Fruit fly (Drosophila melanogaster) whole organism, embryonic: ENCODE measurements around the gene Dic1.

Source experiments
- Atf6 ChIP-seq: fragments of 200-800 bp; sonication (Bioruptor generic); IDR thresholded peaks from 2 replicates; pipeline ENCODE4 v1.3.6; 2022; ENCODE audit warnings: missing biosample characterization, missing genetic modification characterization
- B-H2 ChIP-seq: fragments of 200-800 bp; sonication (Bioruptor generic); optimal IDR thresholded peaks from 2 replicates; lab custom pipeline; 2018; ENCODE audit warnings: missing biosample characterization, mild to moderate bottlenecking, missing genetic modification characterization
- CG11456 ChIP-seq: fragments of 200-800 bp; sonication (Bioruptor generic); IDR thresholded peaks from 3 replicates; pipeline ENCODE4 v1.3.6; 2022; ENCODE audit warnings: missing biosample characterization, missing genetic modification characterization
- CG12071 ChIP-seq: fragments of 200-800 bp; sonication (Bioruptor generic); optimal IDR thresholded peaks from 3 replicates; lab custom pipeline; 2018; ENCODE audit warnings: missing biosample characterization, mild to moderate bottlenecking, missing genetic modification characterization
- CG12744 ChIP-seq: fragments of 200-800 bp; sonication (Bioruptor generic); optimal IDR thresholded peaks from 2 replicates; lab custom pipeline; 2016; ENCODE audit warnings: missing biosample characterization, missing genetic modification characterization
- CG13775 ChIP-seq: fragments of 200-800 bp; sonication (Bioruptor generic); optimal IDR thresholded peaks from 3 replicates; lab custom pipeline; 2017; ENCODE audit warnings: missing biosample characterization, mild to moderate bottlenecking, missing genetic modification characterization
- CG17359 ChIP-seq: fragments of 200-800 bp; sonication (Bioruptor generic); optimal IDR thresholded peaks from 3 replicates; lab custom pipeline; 2018; ENCODE audit warnings: missing biosample characterization, mild to moderate bottlenecking, missing genetic modification characterization, moderate library complexity
- CG17385 ChIP-seq: fragments of 200-800 bp; sonication (Bioruptor generic); optimal IDR thresholded peaks from 3 replicates; lab custom pipeline; 2018; ENCODE audit warnings: missing biosample characterization, mild to moderate bottlenecking, missing genetic modification characterization
- CG17912 ChIP-seq: fragments of 200-800 bp; sonication (Bioruptor generic); optimal IDR thresholded peaks from 2 replicates; lab custom pipeline; 2018; ENCODE audit warnings: missing biosample characterization, mild to moderate bottlenecking, missing genetic modification characterization
- CG18011 ChIP-seq: fragments of 200-800 bp; sonication (Bioruptor generic); optimal IDR thresholded peaks from 2 replicates; lab custom pipeline; 2017; ENCODE audit warnings: missing biosample characterization, missing genetic modification characterization, mild to moderate bottlenecking, moderate library complexity, missing genotype
- CG2120 ChIP-seq: fragments of 200-800 bp; sonication (Bioruptor generic); optimal IDR thresholded peaks from 3 replicates; lab custom pipeline; 2016; ENCODE audit warnings: missing biosample characterization, missing genetic modification characterization
- CG31441 ChIP-seq: fragments of 200-800 bp; sonication (Bioruptor generic); IDR thresholded peaks from 2 replicates; pipeline ENCODE4 v1.3.6; 2022; ENCODE audit warnings: missing biosample characterization, missing genetic modification characterization
- CG3407 ChIP-seq: fragments of 200-800 bp; sonication (Bioruptor generic); optimal IDR thresholded peaks from 2 replicates; lab custom pipeline; 2018; ENCODE audit warnings: missing biosample characterization, mild to moderate bottlenecking, missing genetic modification characterization
- CG6689 ChIP-seq: fragments of 200-800 bp; sonication (Bioruptor generic); IDR thresholded peaks from 2 replicates; pipeline ENCODE4 v1.3.6; 2022; ENCODE audit warnings: missing biosample characterization, missing genetic modification characterization
- CG6854 ChIP-seq: fragments of 200-800 bp; sonication (Bioruptor generic); optimal IDR thresholded peaks from 3 replicates; lab custom pipeline; 2017; ENCODE audit warnings: missing biosample characterization, mild to moderate bottlenecking, missing genetic modification characterization
- CG7839 ChIP-seq: fragments of 200-800 bp; sonication (Bioruptor generic); optimal IDR thresholded peaks from 3 replicates; lab custom pipeline; 2018; ENCODE audit warnings: missing biosample characterization, mild to moderate bottlenecking, missing genetic modification characterization, moderate library complexity
- CoRest ChIP-seq: fragments of 200-800 bp; sonication (Bioruptor generic); optimal IDR thresholded peaks from 3 replicates; lab custom pipeline; 2018; ENCODE audit warnings: missing biosample characterization, mild to moderate bottlenecking, missing genetic modification characterization, moderate library complexity
- Doc2 ChIP-seq: fragments of 200-800 bp; sonication (Bioruptor generic); IDR thresholded peaks from 2 replicates; pipeline ENCODE4 v1.3.6; 2022; ENCODE audit warnings: missing biosample characterization, missing genetic modification characterization
- Hsf ChIP-seq: fragments of 200-800 bp; sonication (Bioruptor generic); optimal IDR thresholded peaks from 3 replicates; lab custom pipeline; 2016; ENCODE audit warnings: missing biosample characterization, missing genetic modification characterization
- Kr ChIP-seq: fragments of 200-800 bp; sonication (Bioruptor generic); optimal IDR thresholded peaks from 2 replicates; lab custom pipeline; 2017; ENCODE audit warnings: missing biosample characterization, mild to moderate bottlenecking, missing genetic modification characterization
- Myb ChIP-seq: fragments of 200-800 bp; sonication (Bioruptor generic); optimal IDR thresholded peaks from 2 replicates; lab custom pipeline; 2016; ENCODE audit warnings: missing biosample characterization, missing genetic modification characterization
- NK7.1 ChIP-seq: fragments of 200-800 bp; sonication (Bioruptor generic); optimal IDR thresholded peaks from 3 replicates; lab custom pipeline; 2016; ENCODE audit warnings: missing biosample characterization, missing genetic modification characterization
- PHDP ChIP-seq: fragments of 200-800 bp; sonication (Bioruptor generic); optimal IDR thresholded peaks from 3 replicates; lab custom pipeline; 2018; ENCODE audit warnings: missing biosample characterization, mild to moderate bottlenecking, missing genetic modification characterization, moderate library complexity
- Rfx ChIP-seq: fragments of 200-800 bp; sonication (Bioruptor generic); IDR thresholded peaks from 2 replicates; pipeline ENCODE4 v1.3.6; 2022; ENCODE audit warnings: missing biosample characterization, missing genetic modification characterization
- Sox100B ChIP-seq: fragments of 200-800 bp; sonication (Bioruptor generic); optimal IDR thresholded peaks from 3 replicates; lab custom pipeline; 2018; ENCODE audit warnings: missing biosample characterization, mild to moderate bottlenecking, missing genetic modification characterization
- YL-1 ChIP-seq: fragments of 200-800 bp; sonication (Bioruptor generic); optimal IDR thresholded peaks from 3 replicates; lab custom pipeline; 2017; ENCODE audit warnings: missing biosample characterization, mild to moderate bottlenecking, missing genetic modification characterization
- az2 ChIP-seq: fragments of 200-800 bp; sonication (Bioruptor generic); optimal IDR thresholded peaks from 3 replicates; lab custom pipeline; 2016; ENCODE audit warnings: missing biosample characterization, missing genetic modification characterization
- bab2 ChIP-seq: fragments of 200-800 bp; sonication (Bioruptor generic); optimal IDR thresholded peaks from 2 replicates; lab custom pipeline; 2016; ENCODE audit warnings: missing biosample characterization, missing genetic modification characterization
- fd3F ChIP-seq: fragments of 200-800 bp; sonication (Bioruptor generic); optimal IDR thresholded peaks from 2 replicates; lab custom pipeline; 2018; ENCODE audit warnings: missing biosample characterization, mild to moderate bottlenecking, missing genetic modification characterization, moderate library complexity
- grau ChIP-seq: fragments of 200-800 bp; optimal IDR thresholded peaks from 3 replicates; lab custom pipeline; 2019; ENCODE audit warnings: missing biosample characterization, mild to moderate bottlenecking, missing genetic modification characterization, moderate library complexity
- hb ChIP-seq: fragments of 200-800 bp; sonication (Bioruptor generic); IDR thresholded peaks from 3 replicates; pipeline ENCODE4 v1.3.6; 2022; ENCODE audit warnings: missing biosample characterization, missing genetic modification characterization; ENCODE audit not compliant: partially characterized antibody
- jumu ChIP-seq: fragments of 200-800 bp; sonication (Bioruptor generic); optimal IDR thresholded peaks from 3 replicates; lab custom pipeline; 2016; ENCODE audit warnings: missing biosample characterization, missing genetic modification characterization
- klu ChIP-seq: fragments of 200-800 bp; sonication (Bioruptor generic); IDR thresholded peaks from 2 replicates; pipeline ENCODE4 v1.3.6; 2022; ENCODE audit warnings: missing biosample characterization, missing genetic modification characterization
- kni ChIP-seq: fragments of 200-800 bp; sonication (Bioruptor generic); optimal IDR thresholded peaks from 3 replicates; lab custom pipeline; 2017; ENCODE audit warnings: mild to moderate bottlenecking, missing biosample characterization, missing genetic modification reagents, missing genetic modification characterization
- lola ChIP-seq, 3 experiments: fragments of >200 bp in 2 of 3; fragments of 200-800 bp in 1 of 3; sonication (Bioruptor generic) in 1 of 3; optimal IDR thresholded peaks; 2 replicates each; lab custom pipeline; 2017 to 2019; ENCODE audit warnings: missing biosample characterization in 3 of 3, missing genetic modification characterization in 3 of 3, mild to moderate bottlenecking in 1 of 3, moderate library complexity in 1 of 3
- nerfin-1 ChIP-seq: fragments of 200-800 bp; sonication (Bioruptor generic); optimal IDR thresholded peaks from 3 replicates; lab custom pipeline; 2019; ENCODE audit warnings: missing biosample characterization, mild to moderate bottlenecking, missing genetic modification characterization, moderate library complexity
- pan ChIP-seq, 4 experiments: fragments of >200 bp in 3 of 4; fragments of 200-800 bp in 1 of 4; sonication (Bioruptor generic) in 1 of 4; optimal IDR thresholded peaks in 3 of 4; IDR thresholded peaks in 1 of 4; 2 replicates each; pipeline versions ENCODE4 v1.3.6 to Lab custom; 2017 to 2022; ENCODE audit warnings: missing biosample characterization in 2 of 4, missing genetic modification characterization in 2 of 4, mixed read lengths in 1 of 4
- ro ChIP-seq: fragments of 200-800 bp; sonication (Bioruptor generic); IDR thresholded peaks from 2 replicates; pipeline ENCODE4 v1.3.6; 2022; ENCODE audit warnings: missing biosample characterization, missing genetic modification characterization
- sc ChIP-seq, 3 experiments: fragments of >200 bp in 2 of 3; fragments of 200-800 bp in 1 of 3; sonication (Bioruptor generic) in 1 of 3; optimal IDR thresholded peaks; 2 replicates in 2 of 3; 3 replicates in 1 of 3; lab custom pipeline; 2017; ENCODE audit warnings: mild to moderate bottlenecking in 1 of 3, missing biosample characterization in 1 of 3, missing genetic modification characterization in 1 of 3, missing genetic modification reagents in 1 of 3
- sens ChIP-seq: fragments of 200-800 bp; sonication (Bioruptor generic); peaks from one replicate; lab custom pipeline; 2016; ENCODE audit warnings: missing biosample characterization, missing genetic modification characterization
- ssp ChIP-seq: fragments of 200-800 bp; sonication (Bioruptor generic); IDR thresholded peaks from 2 replicates; pipeline ENCODE4 v1.3.6; 2022; ENCODE audit warnings: missing biosample characterization, missing genetic modification characterization
- tna ChIP-seq: fragments of 200-800 bp; sonication (Bioruptor generic); IDR thresholded peaks from 2 replicates; pipeline ENCODE4 v1.3.6; 2022; ENCODE audit warnings: missing biosample characterization, missing genetic modification characterization; ENCODE audit not compliant: partially characterized antibody
- ttk ChIP-seq: fragments of 200-800 bp; sonication (Bioruptor generic); IDR thresholded peaks from 2 replicates; pipeline ENCODE4 v2.1.2; 2022; ENCODE audit warnings: missing biosample characterization, missing genetic modification characterization

Gene Dic1

DNA sequence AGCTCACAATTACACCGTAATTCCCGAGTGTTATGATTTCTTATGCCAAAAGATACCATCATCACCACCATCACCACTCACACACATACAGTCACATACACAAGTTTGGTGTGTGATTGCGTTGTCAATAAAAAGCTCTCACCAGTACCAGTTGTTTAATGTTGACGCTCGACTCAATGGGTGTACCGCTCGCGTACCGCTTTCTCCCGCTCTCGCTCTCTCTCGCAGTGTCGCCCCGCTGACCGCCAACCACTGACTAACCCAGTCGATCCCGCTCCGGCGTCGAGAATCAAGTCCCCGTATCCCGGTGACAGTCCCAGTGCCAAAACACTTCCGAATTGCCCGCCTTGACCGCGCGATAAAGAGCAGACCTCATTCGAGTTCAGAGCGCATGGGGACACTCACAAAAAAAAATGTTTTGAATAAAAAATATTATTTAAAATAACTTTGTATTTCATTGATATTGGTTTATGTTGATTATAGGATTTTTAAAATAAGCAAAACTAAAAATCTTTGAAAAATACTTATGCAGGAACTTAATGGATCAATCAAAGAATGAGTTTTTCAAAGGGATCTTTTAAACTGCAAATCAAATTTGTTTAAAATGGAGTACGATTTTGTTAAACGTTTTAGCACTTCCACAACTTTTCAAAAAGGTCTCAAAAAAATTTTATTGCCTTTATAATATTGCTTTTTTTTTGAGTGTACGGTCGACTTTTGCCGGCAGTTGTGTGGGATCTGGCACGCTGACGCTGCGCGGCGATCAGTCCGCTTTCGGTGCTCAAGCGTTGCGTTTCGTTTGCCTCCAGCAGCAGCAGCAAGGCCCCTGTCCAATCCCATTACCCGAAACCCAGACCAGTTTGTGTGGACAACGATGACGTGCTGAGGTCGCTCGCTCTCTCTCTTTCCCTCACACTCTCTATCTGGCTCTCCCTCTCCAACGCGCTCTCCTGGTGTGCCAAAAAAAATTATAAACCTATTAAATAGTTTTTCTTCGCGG lies at the start of gene Dic1 (continued):
- peak; percentile 98 for TF ChIP-seq CG17359 (tag; lab: Kevin White, UChicago)
- no peak for TF ChIP-seq pan (optimal IDR thresholded peaks at IDR 0.05; lab: Kevin White, UChicago)
- peak in 1 of 2 experiments; percentile 93 for TF ChIP-seq pan (GFP tag; optimal IDR thresholded peaks at IDR 0.05 in 1 of 2, IDR thresholded peaks at IDR 0.05 in 1 of 2)
- TF ChIP-seq ssp (GFP tag; lab: Robert Waterston, UW), result peak; percentile 82
- peak; percentile 83 for TF ChIP-seq jumu (GFP tag; lab: Kevin White, UChicago)
- peak; percentile 87 for TF ChIP-seq CG18011 (GFP tag; lab: Kevin White, UChicago)
- peak; percentile 93 for TF ChIP-seq YL-1
- peak; percentile 90 for TF ChIP-seq bab2 (GFP tag; lab: Kevin White, UChicago)
- peak; percentile 92 for TF ChIP-seq klu (GFP tag; lab: Robert Waterston, UW)

DNA sequence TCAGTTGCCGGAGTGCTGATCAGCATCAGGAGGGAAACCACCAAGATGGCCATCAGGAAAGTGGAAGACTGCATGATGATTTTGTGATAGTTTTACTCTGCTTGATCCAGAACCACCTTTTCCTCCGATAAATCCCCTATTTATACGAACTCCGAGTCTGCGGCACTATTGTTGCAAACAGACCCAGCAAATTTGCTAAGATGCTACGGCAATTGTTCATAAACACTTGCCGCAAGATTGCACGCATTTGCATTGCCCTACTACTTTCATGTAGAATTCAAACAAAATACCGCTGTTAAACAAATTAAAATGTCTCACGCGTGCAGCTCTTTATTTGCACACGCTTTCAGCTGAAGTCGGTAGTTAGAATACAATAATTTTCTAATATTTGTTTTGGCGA lies 45.6 kb upstream of the Dic1 start, which contains the start of gene CG45080:
Gene CG45080 (minus strand): TSS at position 101 of the 400 bp plus-strand sequence.
- TF ChIP-seq grau (tag; lab: Kevin White, UChicago) (no peak), CG11456 (GFP tag; lab: Robert Waterston, UW) (0 out of 3 replicates have a peak, but pooled peaks have one; percentile 13)

DNA sequence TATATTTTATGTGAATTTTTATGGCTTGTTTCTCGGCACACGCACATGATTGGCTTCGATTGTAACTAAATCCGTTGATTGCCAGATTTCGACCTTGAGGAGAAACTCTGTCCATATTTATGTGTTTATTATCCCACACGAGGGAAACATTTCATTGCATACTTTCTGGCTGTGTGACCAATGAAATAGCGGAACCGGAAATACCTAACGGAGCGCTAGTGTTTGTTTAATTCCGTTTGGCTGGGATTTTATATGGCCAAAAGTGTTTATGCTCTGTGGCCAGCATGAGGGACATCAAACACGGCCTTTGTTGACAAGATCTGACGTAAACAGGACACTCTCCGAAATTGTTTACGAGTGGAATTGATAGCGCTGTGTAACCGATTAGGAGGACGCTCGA lies 44.9 kb upstream of the Dic1 start:
- peak; percentile 15 for TF ChIP-seq fd3F (GFP tag; lab: Kevin White, UChicago)
- TF ChIP-seq tna, result no peak
- TF ChIP-seq lola (GFP tag; optimal IDR thresholded peaks at IDR 0.05; lab: Kevin White, UChicago), result no peak
- TF ChIP-seq Myb (GFP tag; lab: Kevin White, UChicago), result no peak
- no peak for TF ChIP-seq az2 (GFP tag; lab: Kevin White, UChicago)
- TF ChIP-seq CG13775, result peak; percentile 16
- no peak for TF ChIP-seq nerfin-1 (tag; lab: Kevin White, UChicago)
- no peak for TF ChIP-seq Kr (GFP tag; lab: Kevin White, UChicago)
- no peak for TF ChIP-seq Doc2 (GFP tag; lab: Robert Waterston, UW)
- peak; percentile 30; the same call in 1 of the 2 replicates for TF ChIP-seq ttk (GFP tag; lab: Robert Waterston, UW)
- peak; percentile 24; the same call in 1 of the 2 replicates for TF ChIP-seq Rfx
- TF ChIP-seq CG12071, result peak; percentile 67
- no peak for TF ChIP-seq CG3407
- peak; percentile 12 for TF ChIP-seq NK7.1 (GFP tag; lab: Kevin White, UChicago)
- TF ChIP-seq Sox100B, result no peak
- peak; percentile 52 for TF ChIP-seq PHDP (tag; lab: Kevin White, UChicago)
- no peak for TF ChIP-seq CG2120 (GFP tag; lab: Kevin White, UChicago)
- TF ChIP-seq Hsf (GFP tag; lab: Kevin White, UChicago), result peak; percentile 4
- TF ChIP-seq hb (GFP tag; lab: Robert Waterston, UW), result no peak
- peak; percentile 41 for TF ChIP-seq CG17385
- TF ChIP-seq Atf6 (GFP tag; lab: Robert Waterston, UW), result no peak
- no peak for TF ChIP-seq ro (GFP tag; lab: Robert Waterston, UW)
- peak; percentile 8 for TF ChIP-seq CG17912 (GFP tag; lab: Kevin White, UChicago)
- peak; percentile 2 for TF ChIP-seq CoRest (tag; lab: Kevin White, UChicago)
- peak; percentile 31 for TF ChIP-seq CG12744 (GFP tag; lab: Kevin White, UChicago)
- no peak for TF ChIP-seq grau (tag; lab: Kevin White, UChicago)
- no peak for TF ChIP-seq B-H2 (GFP tag; lab: Kevin White, UChicago)
- TF ChIP-seq CG31441 (GFP tag; lab: Robert Waterston, UW), result peak; percentile 42
- TF ChIP-seq kni (GFP tag; lab: Kevin White, UChicago), result no peak
- no peak for TF ChIP-seq sc (optimal IDR thresholded peaks at IDR 0.05; lab: Kevin White, UChicago)
- TF ChIP-seq sc (GFP tag; optimal IDR thresholded peaks at IDR 0.05; lab: Kevin White, UChicago), result peak; percentile 27
- TF ChIP-seq CG6689 (GFP tag; lab: Robert Waterston, UW), result 0 out of 2 replicates have a peak, but pooled peaks have one; percentile 25
- TF ChIP-seq CG7839 (tag; lab: Kevin White, UChicago), result peak; percentile 39
- TF ChIP-seq sens (GFP tag; lab: Kevin White, UChicago), result peak; percentile 84
- no peak for TF ChIP-seq CG6854 (GFP tag; lab: Kevin White, UChicago)
